Worm (Caenorhabditis elegans) whole organism, midembryonic: ENCODE data around the gene ZK856.16.

Experiments used
- T22C8.4 ChIP-seq: fragments of 200-800 bp; sonication (Bioruptor generic); IDR thresholded peaks from 2 replicates; pipeline ENCODE4 v1.3.6; 2022; ENCODE audit warnings: missing genetic modification characterization, missing compliant biosample characterization
- cog-1 ChIP-seq: sonication (generic microtip); optimal IDR thresholded peaks from 2 replicates; lab custom pipeline; 2016; ENCODE audit warnings: missing genetic modification characterization, missing compliant biosample characterization
- flt-1 ChIP-seq: fragments of 200-800 bp; sonication (Bioruptor generic); IDR thresholded peaks from 2 replicates; pipeline ENCODE4 v1.3.6; 2022; ENCODE audit warnings: missing genetic modification characterization, missing compliant biosample characterization
- klf-2 ChIP-seq: fragments of 200-800 bp; sonication (Bioruptor generic); conservative IDR thresholded peaks from 2 replicates; pipeline ENCODE4 v1.3.6; 2022; ENCODE audit warnings: missing genetic modification reagents, missing genetic modification characterization, missing compliant biosample characterization
- med-1 ChIP-seq: sonication (generic microtip); optimal IDR thresholded peaks from 2 replicates; lab custom pipeline; 2017; ENCODE audit warnings: missing genetic modification characterization, mild to moderate bottlenecking, missing compliant biosample characterization, antibody characterized with exemption, missing genetic modification reagents; ENCODE audit not compliant: insufficient read depth
- ref-1 ChIP-seq: fragments of 200-800 bp; sonication (Bioruptor generic); conservative IDR thresholded peaks from 2 replicates; pipeline ENCODE4 v1.3.6; 2022; ENCODE audit warnings: missing genetic modification reagents, missing genetic modification characterization, missing compliant biosample characterization
- tab-1 ChIP-seq: fragments of 200-800 bp; sonication (Bioruptor generic); IDR thresholded peaks from 2 replicates; pipeline ENCODE4 v1.3.6; 2022; ENCODE audit warnings: missing genetic modification characterization, missing compliant biosample characterization
- ztf-23 ChIP-seq: fragments of 200-800 bp; sonication (Bioruptor generic); IDR thresholded peaks from 2 replicates; pipeline ENCODE4 v1.3.6; 2022; ENCODE audit warnings: missing genetic modification reagents, missing genetic modification characterization, missing compliant biosample characterization
- ztf-29 ChIP-seq: fragments of 200-800 bp; sonication (Bioruptor generic); IDR thresholded peaks from 2 replicates; pipeline ENCODE4 v1.3.6; 2022; ENCODE audit warnings: missing genetic modification reagents, missing genetic modification characterization, missing compliant biosample characterization

ZK856.16 gene

DNA sequence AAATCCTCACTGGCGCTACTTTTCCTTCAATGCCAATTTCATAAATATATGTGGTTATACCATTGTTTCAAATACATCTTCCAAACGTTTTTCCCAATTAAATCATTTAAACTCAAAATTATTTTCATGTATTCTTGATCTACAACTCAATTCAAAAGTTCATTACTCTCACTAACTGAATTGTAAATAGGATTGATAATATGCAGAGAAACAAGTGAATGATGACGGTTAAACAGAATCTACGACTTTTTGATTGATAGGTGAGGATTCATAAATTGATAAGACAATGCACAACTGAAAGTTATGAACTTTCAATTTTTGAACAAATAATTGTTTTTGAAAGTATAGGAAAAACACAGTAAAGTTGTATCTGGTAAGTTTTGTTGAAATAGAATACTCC is 14.1 kb downstream of the ZK856.16 start:
- no peak for TF ChIP-seq T22C8.4 (GFP tag; lab: Robert Waterston, UW)
- TF ChIP-seq ztf-29 (GFP tag; lab: Robert Waterston, UW) = no peak
- no peak for TF ChIP-seq tab-1
- no peak for TF ChIP-seq ref-1 (GFP tag; lab: Robert Waterston, UW)
- TF ChIP-seq cog-1 = no peak
- TF ChIP-seq klf-2 = no peak
- TF ChIP-seq ztf-23 (GFP tag; lab: Robert Waterston, UW) = no peak
- TF ChIP-seq med-1 = no peak
- no peak for TF ChIP-seq flt-1 (GFP tag; lab: Robert Waterston, UW)

DNA sequence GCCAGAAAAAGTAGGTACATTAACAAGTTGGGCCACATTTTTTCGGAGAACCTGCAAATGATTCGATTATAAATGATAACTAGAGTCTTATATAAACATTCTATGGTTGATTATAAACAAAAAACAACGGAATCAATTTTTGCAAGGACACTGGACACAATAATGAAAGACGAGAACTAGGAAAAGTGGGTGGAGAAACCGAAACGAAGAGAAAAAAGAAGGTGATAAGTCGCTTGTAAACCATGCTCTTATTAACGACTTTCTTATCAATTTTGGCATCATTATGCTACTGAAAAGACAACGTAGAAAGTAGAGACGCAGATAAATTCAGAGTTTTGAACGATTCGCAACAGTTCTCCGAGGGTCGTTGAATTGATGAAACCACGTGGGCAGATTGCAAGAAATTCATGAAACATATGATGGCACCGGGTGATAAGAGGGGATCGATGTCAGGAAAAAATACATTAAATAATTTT is 15.3 kb downstream of the ZK856.16 start, which contains the start of gene ZK856.5:
ZK856.5 (minus strand) TSS at position 51 of the 476 bp plus-strand sequence.
- TF ChIP-seq flt-1 (GFP tag; lab: Robert Waterston, UW) (no peak), cog-1 (no peak), ztf-29 (GFP tag; lab: Robert Waterston, UW) (no peak), tab-1 (no peak), med-1 (no peak), ztf-23 (GFP tag; lab: Robert Waterston, UW) (no peak), klf-2 (no peak), ref-1 (GFP tag; lab: Robert Waterston, UW) (no peak), T22C8.4 (GFP tag; lab: Robert Waterston, UW) (no peak)

DNA sequence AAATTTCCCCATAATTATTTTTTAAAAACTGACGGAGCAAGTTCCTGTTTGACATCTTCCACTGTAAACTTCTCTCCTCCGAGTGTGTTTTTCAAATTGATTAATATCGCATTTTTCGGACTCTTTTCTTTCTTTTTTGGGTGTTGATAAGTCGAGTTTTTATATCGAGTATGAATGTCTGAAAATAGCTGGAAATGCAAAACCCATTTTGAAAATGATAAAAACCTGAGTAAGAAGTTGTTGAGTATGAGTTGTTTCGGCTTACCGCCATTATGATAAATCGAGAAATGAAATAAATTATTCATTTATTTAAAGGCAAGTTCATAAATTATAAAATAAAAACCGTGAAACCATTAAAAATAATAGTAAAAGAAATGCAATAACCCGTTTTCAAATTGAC is 19.7 kb downstream of the ZK856.16 start, which contains the start of gene ZK856.18:
ZK856.18 (minus strand) TSS at position 289 of the 400 bp plus-strand sequence.
- TF ChIP-seq ztf-23 (GFP tag; lab: Robert Waterston, UW) (no peak), flt-1 (GFP tag; lab: Robert Waterston, UW) (no peak), ztf-29 (GFP tag; lab: Robert Waterston, UW) (no peak), tab-1 (no peak), ref-1 (GFP tag; lab: Robert Waterston, UW) (no peak), cog-1 (no peak), klf-2 (no peak), med-1 (no peak), T22C8.4 (GFP tag; lab: Robert Waterston, UW) (no peak)

DNA sequence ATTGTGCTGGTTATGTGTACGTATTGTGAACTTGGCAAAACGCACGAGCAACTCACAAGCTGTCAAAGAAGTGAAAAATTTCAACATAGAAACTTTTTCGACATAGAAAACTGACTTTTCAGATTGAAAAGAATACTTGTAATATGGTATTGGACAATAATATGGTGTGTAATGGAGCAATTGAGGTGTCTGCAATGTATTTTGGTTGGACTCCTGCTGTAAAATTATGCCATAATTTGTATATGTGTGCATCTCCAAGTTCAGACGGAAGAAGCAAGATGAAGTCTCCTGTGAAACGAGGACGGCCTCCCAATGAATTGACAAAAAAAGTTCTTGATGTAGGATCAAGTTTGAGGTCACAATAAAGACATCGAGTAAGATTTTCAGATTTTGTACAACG is 21.6 kb downstream of the ZK856.16 start:
- TF ChIP-seq flt-1 (GFP tag; lab: Robert Waterston, UW) (no peak), cog-1 (no peak), ztf-29 (GFP tag; lab: Robert Waterston, UW) (no peak), ref-1 (GFP tag; lab: Robert Waterston, UW) (no peak), ztf-23 (GFP tag; lab: Robert Waterston, UW) (no peak), tab-1 (no peak), klf-2 (no peak), med-1 (no peak), T22C8.4 (GFP tag; lab: Robert Waterston, UW) (no peak)

DNA sequence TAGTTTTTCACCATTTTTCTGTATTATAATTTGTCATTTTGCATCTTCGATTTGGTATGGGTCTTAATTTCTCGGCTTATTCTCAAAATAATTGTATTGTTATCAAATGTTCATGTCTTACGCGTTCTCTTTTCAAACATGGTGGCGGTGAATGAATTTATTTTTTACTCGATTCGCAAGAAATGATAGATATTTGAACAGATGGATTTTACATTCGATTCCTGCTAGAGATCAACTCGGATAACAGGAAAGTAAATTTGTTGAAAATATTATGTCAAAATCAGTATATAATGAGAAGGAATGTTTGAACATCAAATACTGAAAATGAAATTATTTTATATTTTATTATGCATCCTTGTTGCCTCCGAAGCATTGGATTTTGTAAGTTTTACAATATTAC is 22.4 kb downstream of the ZK856.16 start, which contains the start of gene ZK856.4:
ZK856.4 (plus strand) TSS at position 301 of the 400 bp plus-strand sequence.
- TF ChIP-seq flt-1 (GFP tag; lab: Robert Waterston, UW) = no peak
- no peak for TF ChIP-seq T22C8.4 (GFP tag; lab: Robert Waterston, UW)
- TF ChIP-seq med-1 = no peak
- TF ChIP-seq cog-1 = no peak
- no peak for TF ChIP-seq tab-1
- no peak for TF ChIP-seq ztf-29 (GFP tag; lab: Robert Waterston, UW)
- no peak for TF ChIP-seq klf-2
- TF ChIP-seq ztf-23 (GFP tag; lab: Robert Waterston, UW) = no peak
- TF ChIP-seq ref-1 (GFP tag; lab: Robert Waterston, UW) = no peak

DNA sequence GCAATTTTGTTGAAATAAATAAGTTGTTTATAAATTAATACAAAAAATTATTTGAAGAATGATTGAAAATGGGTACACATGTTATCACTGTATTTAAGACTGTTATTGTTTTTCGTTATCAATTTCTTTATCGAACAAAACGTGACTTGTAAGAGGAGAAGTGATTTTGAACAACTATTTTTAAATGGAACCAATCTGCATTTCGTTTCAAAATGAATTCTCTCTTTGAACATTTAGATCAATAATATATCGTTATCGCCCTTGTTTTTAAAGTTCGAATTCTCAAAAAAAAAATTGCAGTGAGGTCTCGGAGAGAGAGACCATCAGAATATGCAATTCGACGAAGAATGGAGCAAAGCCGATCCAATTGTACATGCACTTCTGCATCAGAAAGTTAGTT is 26.1 kb downstream of the ZK856.16 start, which contains the start of gene cul-5:
cul-5 (plus strand) TSS at position 301 of the 400 bp plus-strand sequence.
- TF ChIP-seq klf-2 = no peak

DNA sequence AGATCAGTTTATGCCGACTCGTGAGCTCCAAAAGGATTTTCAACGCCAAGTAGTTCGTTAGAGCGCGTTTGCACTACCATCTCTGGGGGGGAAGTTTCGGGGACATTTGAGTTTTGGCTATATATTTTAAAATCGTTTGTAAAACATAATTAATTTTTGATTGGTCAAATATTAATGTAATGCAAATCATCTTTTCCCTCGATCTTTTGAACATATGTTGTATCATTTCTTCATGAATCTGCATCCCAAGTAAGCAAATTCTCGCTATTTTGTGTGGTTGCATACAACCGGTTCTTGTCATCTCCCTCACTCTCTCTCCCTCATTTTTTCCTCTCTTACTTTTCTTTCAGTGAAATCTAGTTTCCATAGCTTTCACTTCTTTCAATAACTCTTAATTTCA is 27.2 kb downstream of the ZK856.16 start:
- TF ChIP-seq ztf-23 (GFP tag; lab: Robert Waterston, UW) (no peak), T22C8.4 (GFP tag; lab: Robert Waterston, UW) (no peak), ztf-29 (GFP tag; lab: Robert Waterston, UW) (no peak), cog-1 (peak; percentile 46)

DNA sequence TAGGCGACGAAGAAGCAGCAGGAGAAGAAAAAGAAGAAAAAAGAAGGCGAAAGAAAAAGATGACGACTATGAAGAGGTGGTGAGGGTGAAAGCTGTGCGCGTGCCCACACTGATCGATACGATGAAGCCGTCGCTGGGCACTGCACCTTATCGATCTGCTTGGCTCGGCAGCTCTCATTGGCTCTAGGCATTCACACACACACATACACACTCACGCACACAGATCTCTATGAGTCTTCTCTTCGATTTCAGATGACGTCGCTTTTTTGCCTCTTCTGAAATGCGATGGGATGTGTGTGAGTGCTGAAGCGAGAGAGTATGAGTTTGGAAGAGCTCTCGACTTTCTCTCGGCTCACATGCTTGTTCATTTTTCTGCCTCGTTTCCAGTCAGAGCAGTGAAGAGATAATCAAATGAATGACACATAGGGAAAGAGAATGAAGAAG is 30.7 kb downstream of the ZK856.16 start:
- TF ChIP-seq T22C8.4 (GFP tag; lab: Robert Waterston, UW) (peak; percentile 79), tab-1 (no peak)

DNA sequence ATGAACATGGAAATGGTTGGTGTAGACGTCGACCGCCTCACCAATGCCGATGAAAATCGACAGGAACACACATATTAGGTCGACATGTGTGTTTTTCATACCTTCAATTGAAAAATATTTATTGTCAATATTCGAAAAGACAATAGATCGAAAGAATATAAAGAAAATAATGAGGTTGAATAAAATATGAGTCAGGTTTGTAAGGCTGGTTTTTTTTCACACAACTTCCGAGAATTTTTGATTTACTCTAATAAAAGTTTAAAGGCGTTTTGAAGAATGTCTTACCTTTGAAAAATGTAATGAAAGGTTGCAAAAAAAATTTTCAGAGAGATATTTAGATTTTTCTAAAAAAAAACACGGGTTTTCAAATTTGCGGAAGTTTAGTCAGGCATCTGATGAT is 31.7 kb downstream of the ZK856.16 start, which contains the start of gene egl-3:
egl-3 (minus strand) TSS at position 101 of the 400 bp plus-strand sequence.
- TF ChIP-seq ztf-29 (GFP tag; lab: Robert Waterston, UW) (no peak), klf-2 (no peak), ztf-23 (GFP tag; lab: Robert Waterston, UW) (no peak), med-1 (no peak), flt-1 (GFP tag; lab: Robert Waterston, UW) (no peak), ref-1 (GFP tag; lab: Robert Waterston, UW) (no peak), cog-1 (no peak), tab-1 (no peak), T22C8.4 (GFP tag; lab: Robert Waterston, UW) (no peak)

DNA sequence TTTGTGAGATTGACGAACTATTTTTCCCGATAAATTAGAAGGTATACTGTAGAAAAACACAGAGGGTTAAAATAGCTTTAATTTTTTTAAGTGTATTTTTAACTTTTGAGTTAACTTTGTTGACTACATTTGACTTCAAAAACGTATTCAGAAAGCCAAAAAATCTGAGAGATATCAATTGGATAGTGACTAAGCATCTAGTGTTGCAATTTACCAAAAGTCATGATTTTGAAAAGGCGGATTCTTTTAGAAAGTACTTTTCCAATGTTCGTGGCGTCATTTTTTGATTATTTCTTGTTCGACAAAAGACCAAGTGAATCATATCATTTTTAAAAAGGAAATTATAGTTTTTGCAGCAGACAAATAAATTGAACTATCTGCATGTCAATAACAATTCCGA is 36.5 kb downstream of the ZK856.16 start:
- TF ChIP-seq med-1 (no peak), ztf-29 (GFP tag; lab: Robert Waterston, UW) (no peak), tab-1 (no peak), ztf-23 (GFP tag; lab: Robert Waterston, UW) (no peak), T22C8.4 (GFP tag; lab: Robert Waterston, UW) (no peak), klf-2 (no peak), ref-1 (GFP tag; lab: Robert Waterston, UW) (no peak), cog-1 (no peak), flt-1 (GFP tag; lab: Robert Waterston, UW) (no peak)

DNA sequence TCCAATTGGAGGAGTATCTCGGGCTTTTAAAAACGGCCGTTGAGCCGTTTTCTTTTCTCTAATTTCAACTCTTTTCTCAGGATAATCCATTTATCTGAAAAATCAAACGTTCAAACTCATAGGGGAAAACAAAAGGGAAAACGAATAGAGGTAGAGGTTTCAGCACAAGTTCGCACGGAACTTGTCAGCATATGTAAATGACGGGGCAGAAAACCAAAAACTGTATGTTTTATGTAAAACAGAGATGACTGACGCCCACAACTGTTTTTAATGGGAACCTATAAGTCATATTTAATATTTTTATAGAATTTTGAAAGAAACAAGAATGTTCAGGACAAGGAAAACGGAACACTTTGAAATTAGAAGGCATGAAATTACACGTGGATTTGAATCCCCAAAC is 39.0 kb downstream of the ZK856.16 start, which contains the start of gene C51E3.6:
C51E3.6 (minus strand) TSS at position 101 of the 400 bp plus-strand sequence.
- TF ChIP-seq cog-1 (no peak), ztf-23 (GFP tag; lab: Robert Waterston, UW) (no peak), ztf-29 (GFP tag; lab: Robert Waterston, UW) (no peak), med-1 (no peak), klf-2 (no peak), T22C8.4 (GFP tag; lab: Robert Waterston, UW) (no peak)
